Fruit fly (Drosophila melanogaster) whole organism, embryonic: Measurements from ENCODE around the gene CG33966.

Experiments
- Antp ChIP-seq: fragments of 200-800 bp; sonication (Bioruptor generic); optimal IDR thresholded peaks from 3 replicates; lab custom pipeline; 2016; ENCODE audit warnings: missing biosample characterization, missing genetic modification characterization
- CG1024 ChIP-seq: fragments of 200-800 bp; sonication (Bioruptor generic); IDR thresholded peaks from 2 replicates; pipeline ENCODE4 v1.3.6; 2022; ENCODE audit warnings: missing biosample characterization, missing genetic modification characterization
- CG12391 ChIP-seq: fragments of 200-800 bp; sonication (Bioruptor generic); optimal IDR thresholded peaks from 3 replicates; lab custom pipeline; 2018; ENCODE audit warnings: missing biosample characterization, mild to moderate bottlenecking, missing genetic modification characterization, moderate library complexity
- CG15514 ChIP-seq: fragments of 200-800 bp; sonication (Bioruptor generic); optimal IDR thresholded peaks from 3 replicates; lab custom pipeline; 2017; ENCODE audit warnings: missing biosample characterization, missing genetic modification characterization, mild to moderate bottlenecking, moderate library complexity, missing genetic modification reagents
- CG31365 ChIP-seq: fragments of 200-800 bp; sonication (Bioruptor generic); optimal IDR thresholded peaks from 2 replicates; lab custom pipeline; 2018; ENCODE audit warnings: missing biosample characterization, mild to moderate bottlenecking, missing genetic modification characterization
- CG3163 ChIP-seq: fragments of 200-800 bp; sonication (Bioruptor generic); optimal IDR thresholded peaks from 3 replicates; lab custom pipeline; 2016; ENCODE audit warnings: missing biosample characterization, missing genetic modification characterization
- CG33557 ChIP-seq: fragments of 200-800 bp; sonication (Bioruptor generic); optimal IDR thresholded peaks from 2 replicates; lab custom pipeline; 2019; ENCODE audit warnings: missing biosample characterization, mild to moderate bottlenecking, missing genetic modification characterization, moderate library complexity
- CG3407 ChIP-seq: fragments of 200-800 bp; sonication (Bioruptor generic); optimal IDR thresholded peaks from 2 replicates; lab custom pipeline; 2018; ENCODE audit warnings: missing biosample characterization, mild to moderate bottlenecking, missing genetic modification characterization
- CG3726 ChIP-seq: fragments of 200-800 bp; sonication (Bioruptor generic); IDR thresholded peaks from 3 replicates; pipeline ENCODE4, ENCODE4 v1.3.6; 2022; ENCODE audit warnings: missing biosample characterization, missing genetic modification characterization
- CG4617 ChIP-seq: fragments of 200-800 bp; sonication (Bioruptor generic); optimal IDR thresholded peaks from 3 replicates; lab custom pipeline; 2016; ENCODE audit warnings: missing biosample characterization, missing genetic modification characterization, borderline replicate concordance
- CG7839 ChIP-seq: fragments of 200-800 bp; sonication (Bioruptor generic); optimal IDR thresholded peaks from 3 replicates; lab custom pipeline; 2018; ENCODE audit warnings: missing biosample characterization, mild to moderate bottlenecking, missing genetic modification characterization, moderate library complexity
- CG8089 ChIP-seq: fragments of 200-800 bp; sonication (Bioruptor generic); optimal IDR thresholded peaks from 3 replicates; lab custom pipeline; 2016; ENCODE audit warnings: missing biosample characterization, missing genetic modification characterization
- CG8290 ChIP-seq, 3 experiments: fragments of 200-800 bp; sonication (Bioruptor generic); optimal IDR thresholded peaks; 2 replicates each; lab custom pipeline; 2016 to 2019; ENCODE audit warnings: missing biosample characterization in 3 of 3, missing genetic modification characterization in 3 of 3, mild to moderate bottlenecking in 2 of 3, moderate library complexity in 1 of 3
- CG9437 ChIP-seq: fragments of 200-800 bp; sonication (Bioruptor generic); optimal IDR thresholded peaks from 2 replicates; lab custom pipeline; 2018; ENCODE audit warnings: missing biosample characterization, mild to moderate bottlenecking, missing genetic modification characterization
- Dref ChIP-seq: fragments of 200-800 bp; sonication (Bioruptor generic); IDR thresholded peaks from 2 replicates; pipeline ENCODE4 v1.3.6; 2022; ENCODE audit warnings: missing biosample characterization, missing genetic modification characterization
- Gsc ChIP-seq: fragments of 200-800 bp; sonication (Bioruptor generic); IDR thresholded peaks from 2 replicates; pipeline ENCODE4 v1.3.6; 2022; ENCODE audit warnings: missing biosample characterization, missing genetic modification characterization
- H2.0 ChIP-seq: fragments of 200-800 bp; sonication (Bioruptor generic); IDR thresholded peaks from 2 replicates; pipeline ENCODE4 v1.3.6; 2022; ENCODE audit warnings: missing biosample characterization, missing genetic modification characterization
- HHEX ChIP-seq: fragments of 200-800 bp; sonication (Bioruptor generic); optimal IDR thresholded peaks from 3 replicates; lab custom pipeline; 2017; ENCODE audit warnings: missing biosample characterization, mild to moderate bottlenecking, missing genetic modification characterization, missing genetic modification reagents
- Hmr ChIP-seq: fragments of 200-800 bp; sonication (Bioruptor generic); optimal IDR thresholded peaks from 3 replicates; lab custom pipeline; 2017; ENCODE audit warnings: mild to moderate bottlenecking, missing biosample characterization, missing genetic modification reagents, missing genetic modification characterization
- Hr3 ChIP-seq: fragments of 200-800 bp; sonication (Bioruptor generic); optimal IDR thresholded peaks from 3 replicates; lab custom pipeline; 2016; ENCODE audit warnings: missing biosample characterization, missing genetic modification characterization
- Hr51 ChIP-seq, 2 experiments: fragments of 200-800 bp; sonication (Bioruptor generic); optimal IDR thresholded peaks; 2 replicates in 1 of 2; 3 replicates in 1 of 2; lab custom pipeline; 2016 to 2018; ENCODE audit warnings: missing biosample characterization in 2 of 2, missing genetic modification characterization in 2 of 2, mild to moderate bottlenecking in 1 of 2, moderate library complexity in 1 of 2
- Mad ChIP-seq: fragments of 200-800 bp; sonication (Bioruptor generic); optimal IDR thresholded peaks from 2 replicates; lab custom pipeline; 2016; ENCODE audit warnings: missing biosample characterization, missing genetic modification characterization
- Mes4 ChIP-seq: fragments of 200-800 bp; sonication (Bioruptor generic); optimal IDR thresholded peaks from 2 replicates; lab custom pipeline; 2016; ENCODE audit warnings: missing biosample characterization, missing genetic modification characterization
- Side ChIP-seq: fragments of 200-800 bp; sonication (Bioruptor generic); optimal IDR thresholded peaks from 2 replicates; lab custom pipeline; 2016; ENCODE audit warnings: missing biosample characterization, missing genetic modification characterization
- Sox102F ChIP-seq: fragments of 200-800 bp; sonication (Bioruptor generic); optimal IDR thresholded peaks from 2 replicates; lab custom pipeline; 2018; ENCODE audit warnings: missing biosample characterization, mild to moderate bottlenecking, missing genetic modification characterization, moderate library complexity
- Taf1 ChIP-seq: fragments of 200-800 bp; sonication (Bioruptor generic); IDR thresholded peaks from 2 replicates; pipeline ENCODE4 v1.3.6; 2022; ENCODE audit warnings: missing biosample characterization, missing genetic modification characterization
- Xrp1 ChIP-seq: fragments of 200-800 bp; sonication (Bioruptor generic); IDR thresholded peaks from 2 replicates; pipeline ENCODE4 v1.3.6; 2022; ENCODE audit warnings: missing biosample characterization, missing genetic modification characterization
- YL-1 ChIP-seq: fragments of 200-800 bp; sonication (Bioruptor generic); optimal IDR thresholded peaks from 3 replicates; lab custom pipeline; 2017; ENCODE audit warnings: missing biosample characterization, mild to moderate bottlenecking, missing genetic modification characterization
- ase ChIP-seq: fragments of 200-800 bp; sonication (Bioruptor generic); IDR thresholded peaks from 3 replicates; pipeline ENCODE4 v1.3.6; 2022; ENCODE audit warnings: missing biosample characterization, missing genetic modification characterization
- ci ChIP-seq: fragments of 200-800 bp; sonication (Bioruptor generic); IDR thresholded peaks from 3 replicates; pipeline ENCODE4 v1.3.6; 2022; ENCODE audit warnings: missing biosample characterization, missing genetic modification characterization
- cwo ChIP-seq: fragments of 200-800 bp; sonication (Bioruptor generic); optimal IDR thresholded peaks from 3 replicates; lab custom pipeline; 2017; ENCODE audit warnings: missing biosample characterization, missing genetic modification characterization, mild to moderate bottlenecking, moderate library complexity, missing genetic modification reagents
- dpn ChIP-seq, 2 experiments: fragments of 200-800 bp; sonication (Bioruptor generic); optimal IDR thresholded peaks; 3 replicates each; lab custom pipeline; 2016; ENCODE audit warnings: missing biosample characterization in 2 of 2, missing genetic modification characterization in 2 of 2
- esg ChIP-seq: fragments of 200-800 bp; sonication (Bioruptor generic); conservative IDR thresholded peaks from 2 replicates; pipeline ENCODE4 v1.3.6; 2022; ENCODE audit warnings: missing biosample characterization, missing genetic modification characterization
- eyg ChIP-seq: fragments of 200-800 bp; sonication (Bioruptor generic); optimal IDR thresholded peaks from 3 replicates; lab custom pipeline; 2016; ENCODE audit warnings: missing biosample characterization, missing genetic modification characterization
- fu2 ChIP-seq: fragments of 200-800 bp; sonication (Bioruptor generic); optimal IDR thresholded peaks from 2 replicates; lab custom pipeline; 2016; ENCODE audit warnings: missing biosample characterization, missing genetic modification characterization
- kay ChIP-seq: fragments of 200-800 bp; sonication (Bioruptor generic); optimal IDR thresholded peaks from 2 replicates; lab custom pipeline; 2016; ENCODE audit warnings: missing biosample characterization, missing genetic modification characterization
- nom ChIP-seq: fragments of 200-800 bp; sonication (Bioruptor generic); optimal IDR thresholded peaks from 2 replicates; lab custom pipeline; 2017; ENCODE audit warnings: missing biosample characterization, missing genetic modification characterization, mild to moderate bottlenecking, moderate library complexity, missing genetic modification reagents
- pb ChIP-seq: fragments of 200-800 bp; sonication (Bioruptor generic); optimal IDR thresholded peaks from 3 replicates; lab custom pipeline; 2016; ENCODE audit warnings: missing biosample characterization, missing genetic modification characterization
- scrt ChIP-seq: fragments of 200-800 bp; sonication (Bioruptor generic); optimal IDR thresholded peaks from 2 replicates; lab custom pipeline; 2018; ENCODE audit warnings: missing biosample characterization, mild to moderate bottlenecking, missing genetic modification characterization, moderate library complexity
- sna ChIP-seq: fragments of 200-800 bp; sonication (Bioruptor generic); IDR thresholded peaks from 2 replicates; pipeline ENCODE4 v1.3.6; 2022; ENCODE audit warnings: missing biosample characterization, missing genetic modification characterization; ENCODE audit not compliant: partially characterized antibody
- so ChIP-seq: fragments of 200-800 bp; sonication (Bioruptor generic); IDR thresholded peaks from 3 replicates; pipeline ENCODE4 v1.3.6; 2022; ENCODE audit warnings: missing biosample characterization, missing genetic modification characterization
- sob ChIP-seq: fragments of 200-800 bp; sonication (Bioruptor generic); IDR thresholded peaks from 2 replicates; pipeline ENCODE4 v1.3.6; 2022; ENCODE audit warnings: missing biosample characterization, missing genetic modification characterization
- sqz ChIP-seq: fragments of 200-800 bp; sonication (Bioruptor generic); optimal IDR thresholded peaks from 3 replicates; lab custom pipeline; 2018; ENCODE audit warnings: missing biosample characterization, mild to moderate bottlenecking, missing genetic modification characterization
- tap ChIP-seq: fragments of 200-800 bp; optimal IDR thresholded peaks from 3 replicates; lab custom pipeline; 2019; ENCODE audit warnings: missing biosample characterization, mild to moderate bottlenecking, missing genetic modification characterization, moderate library complexity
- vnd ChIP-seq: fragments of 200-800 bp; sonication (Bioruptor generic); IDR thresholded peaks from 3 replicates; pipeline ENCODE4 v1.3.6; 2022; ENCODE audit warnings: missing biosample characterization, missing genetic modification characterization; ENCODE audit not compliant: partially characterized antibody
- wek ChIP-seq: fragments of 200-800 bp; sonication (Bioruptor generic); optimal IDR thresholded peaks from 3 replicates; lab custom pipeline; 2018; ENCODE audit warnings: missing biosample characterization, mild to moderate bottlenecking, missing genetic modification characterization, moderate library complexity
- yki ChIP-seq: fragments of >200 bp; optimal IDR thresholded peaks from 3 replicates; lab custom pipeline; 2018
- zfh1 ChIP-seq: fragments of 200-800 bp; sonication (Bioruptor generic); IDR thresholded peaks from 3 replicates; pipeline ENCODE4 v1.3.6; 2022; ENCODE audit warnings: missing biosample characterization, missing genetic modification characterization

The CG33966 gene

dm6 chr3L:1204674-1205547, 29.0 kb upstream of the CG33966 start, which contains the start of gene CG9119 (continued):
- TF ChIP-seq so (GFP tag; lab: Robert Waterston, UW) (no peak), YL-1 (GFP tag; lab: Kevin White, UChicago) (no peak), Dref (GFP tag; lab: Robert Waterston, UW) (no peak), scrt (GFP tag; lab: Kevin White, UChicago) (peak; percentile 53), pb (GFP tag; lab: Kevin White, UChicago) (peak; percentile 67), CG8290 (GFP tag; optimal IDR thresholded peaks at IDR 0.05; lab: Kevin White, UChicago) (no peak), CG8290 (tag; optimal IDR thresholded peaks at IDR 0.05; lab: Kevin White, UChicago) (peak in 1 of 2 experiments; percentile 35), sqz (peak; percentile 47), CG9437 (GFP tag; lab: Kevin White, UChicago) (peak; percentile 69), Antp (GFP tag; lab: Kevin White, UChicago) (peak; percentile 71), CG31365 (peak; percentile 9), CG12391 (peak; percentile 64), CG8089 (GFP tag; lab: Kevin White, UChicago) (peak; percentile 31), fu2 (GFP tag; lab: Kevin White, UChicago) (peak; percentile 64), sna (no peak), kay (no peak), sob (peak; percentile 38; the same call in 1 of the 2 replicates), HHEX (GFP tag; lab: Kevin White, UChicago) (peak; percentile 75), nom (GFP tag; lab: Kevin White, UChicago) (peak; percentile 11), vnd (GFP tag; lab: Robert Waterston, UW) (no peak), CG15514 (GFP tag; lab: Kevin White, UChicago) (peak; percentile 28), Side (GFP tag; lab: Kevin White, UChicago) (peak; percentile 68), zfh1 (GFP tag; lab: Robert Waterston, UW) (peak; percentile 36; the same call in 1 of the 3 replicates), Mes4 (GFP tag; lab: Kevin White, UChicago) (peak; percentile 45), Gsc (GFP tag; lab: Robert Waterston, UW) (no peak), Hr3 (GFP tag; lab: Kevin White, UChicago) (peak; percentile 57), CG4617 (GFP tag; lab: Kevin White, UChicago) (no peak), H2.0 (GFP tag; lab: Robert Waterston, UW) (no peak), Hmr (GFP tag; lab: Kevin White, UChicago) (peak; percentile 78), tap (tag; lab: Kevin White, UChicago) (peak; percentile 49), eyg (GFP tag; lab: Kevin White, UChicago) (peak; percentile 2), Mad (GFP tag; lab: Kevin White, UChicago) (peak; percentile 30), ci (no peak), CG3163 (GFP tag; lab: Kevin White, UChicago) (peak; percentile 20), wek (GFP tag; lab: Kevin White, UChicago) (peak; percentile 7), Xrp1 (0 out of 2 replicates have a peak, but pooled peaks have one; percentile 31), CG1024 (GFP tag; lab: Robert Waterston, UW) (no peak), esg (GFP tag; lab: Robert Waterston, UW) (peak; percentile 61), CG3726 (GFP tag; lab: Robert Waterston, UW) (0 out of 3 replicates have a peak, but pooled peaks have one; percentile 41), yki (lab: Kevin White, UChicago) (no peak), Taf1 (GFP tag; lab: Robert Waterston, UW) (peak; percentile 32; the same call in 1 of the 2 replicates), dpn (GFP tag; optimal IDR thresholded peaks at IDR 0.05; lab: Kevin White, UChicago) (peak; percentile 61 to 67), Sox102F (GFP tag; lab: Kevin White, UChicago) (peak; percentile 37), ase (GFP tag; lab: Robert Waterston, UW) (0 out of 3 replicates have a peak, but pooled peaks have one; percentile 11), CG33557 (GFP tag; lab: Kevin White, UChicago) (peak; percentile 75), cwo (GFP tag; lab: Kevin White, UChicago) (peak; percentile 93), CG7839 (peak; percentile 77), Hr51 (GFP tag; optimal IDR thresholded peaks at IDR 0.05; lab: Kevin White, UChicago) (peak; percentile 37 to 67), CG3407 (GFP tag; lab: Kevin White, UChicago) (no peak)
